Worm (Caenorhabditis elegans) whole organism, mixed stage, embryonic: ENCODE data around the gene K02A6.3.

ENCODE experiments used
- blmp-1 ChIP-seq: fragments of 150-350 bp; optimal IDR thresholded peaks from 2 replicates; lab custom pipeline; 2014; ENCODE audit warnings: missing biosample characterization, missing genetic modification characterization
- ceh-39 ChIP-seq: fragments of 150-350 bp; optimal IDR thresholded peaks from 2 replicates; lab custom pipeline; 2014; ENCODE audit warnings: missing biosample characterization, missing genetic modification characterization
- elt-1 ChIP-seq: sonication (generic microtip); optimal IDR thresholded peaks from 2 replicates; lab custom pipeline; 2017; ENCODE audit warnings: missing genetic modification characterization, mild to moderate bottlenecking, missing compliant biosample characterization, antibody characterized with exemption, moderate library complexity, borderline replicate concordance; ENCODE audit not compliant: insufficient read depth
- flh-1 ChIP-seq: fragments of 200-800 bp; sonication (Bioruptor generic); optimal IDR thresholded peaks from 2 replicates; lab custom pipeline; 2018; ENCODE audit warnings: mild to moderate bottlenecking, missing genetic modification characterization, moderate library complexity, missing compliant biosample characterization
- lin-13 ChIP-seq: fragments of 150-350 bp; optimal IDR thresholded peaks from 2 replicates; lab custom pipeline; 2014; ENCODE audit warnings: missing biosample characterization, missing genetic modification characterization
- lsy-2 ChIP-seq: fragments of 150-350 bp; optimal IDR thresholded peaks from 2 replicates; lab custom pipeline; 2014; ENCODE audit warnings: missing biosample characterization, missing genetic modification characterization
- nhr-12 ChIP-seq: fragments of 150-350 bp; optimal IDR thresholded peaks from 2 replicates; lab custom pipeline; 2014; ENCODE audit warnings: missing biosample characterization, missing genetic modification characterization
- nhr-28 ChIP-seq: fragments of 150-350 bp; optimal IDR thresholded peaks from 2 replicates; lab custom pipeline; 2014; ENCODE audit warnings: missing biosample characterization, missing genetic modification characterization
- nhr-76 ChIP-seq: sonication (generic microtip); optimal IDR thresholded peaks from 2 replicates; lab custom pipeline; 2017; ENCODE audit warnings: missing biosample characterization, missing genetic modification characterization
- pha-4 ChIP-seq: fragments of 150-350 bp; optimal IDR thresholded peaks from 2 replicates; lab custom pipeline; 2018; ENCODE audit warnings: missing biosample characterization, missing genetic modification reagents, missing genetic modification characterization
- snpc-4 ChIP-seq: fragments of 150-350 bp; optimal IDR thresholded peaks from 2 replicates; lab custom pipeline; 2014; ENCODE audit warnings: missing biosample characterization, missing genetic modification characterization
- unc-39 ChIP-seq: fragments of 150-350 bp; optimal IDR thresholded peaks from 2 replicates; lab custom pipeline; 2014; ENCODE audit warnings: missing biosample characterization, missing genetic modification characterization
- unc-62 ChIP-seq: fragments of 150-350 bp; optimal IDR thresholded peaks from 2 replicates; lab custom pipeline; 2014; ENCODE audit warnings: missing biosample characterization, missing genetic modification reagents, missing genetic modification characterization
- ztf-11 ChIP-seq: fragments of 150-350 bp; optimal IDR thresholded peaks from 2 replicates; lab custom pipeline; 2014; ENCODE audit warnings: missing biosample characterization, missing genetic modification characterization

- TF ChIP-seq nhr-28 (no peak), flh-1 (no peak), ztf-11 (tag; lab: Kevin White, UChicago) (no peak), elt-1 (no peak), pha-4 (tag; lab: Kevin White, UChicago) (no peak), nhr-12 (no peak), unc-39 (no peak), lsy-2 (peak; percentile 3), ceh-39 (no peak), lin-13 (tag; lab: Kevin White, UChicago) (peak; percentile 7), unc-62 (GFP tag; lab: Kevin White, UChicago) (peak; percentile 41), snpc-4 (tag; lab: Kevin White, UChicago) (no peak), blmp-1 (tag; lab: Kevin White, UChicago) (no peak), nhr-76 (tag; lab: Kevin White, UChicago) (no peak)
These were observed 25.8 kb downstream of the K02A6.3 start for ce11 chrX:8205919-8206318.
